Fruit fly (Drosophila melanogaster) whole organism, embryonic: ENCODE data around the gene CG7530.

Source experiments
- Atf6 ChIP-seq: fragments of 200-800 bp; sonication (Bioruptor generic); IDR thresholded peaks from 2 replicates; pipeline ENCODE4 v1.3.6; 2022; ENCODE audit warnings: missing biosample characterization, missing genetic modification characterization
- CG10147 ChIP-seq: fragments of 200-800 bp; sonication (Bioruptor generic); optimal IDR thresholded peaks from 2 replicates; lab custom pipeline; 2019; ENCODE audit warnings: missing biosample characterization, mild to moderate bottlenecking, missing genetic modification characterization, moderate library complexity
- CG10431 ChIP-seq: fragments of 200-800 bp; sonication (Bioruptor generic); optimal IDR thresholded peaks from 3 replicates; lab custom pipeline; 2018; ENCODE audit warnings: missing biosample characterization, mild to moderate bottlenecking, missing genetic modification characterization
- CG1233 ChIP-seq: fragments of 200-800 bp; sonication (Bioruptor generic); optimal IDR thresholded peaks from 4 replicates; lab custom pipeline; 2018; ENCODE audit warnings: missing biosample characterization, mild to moderate bottlenecking, missing genetic modification characterization
- CG12744 ChIP-seq: fragments of 200-800 bp; sonication (Bioruptor generic); optimal IDR thresholded peaks from 2 replicates; lab custom pipeline; 2016; ENCODE audit warnings: missing biosample characterization, missing genetic modification characterization
- CG12769 ChIP-seq: fragments of 200-800 bp; sonication (Bioruptor generic); optimal IDR thresholded peaks from 2 replicates; lab custom pipeline; 2019; ENCODE audit warnings: missing biosample characterization, mild to moderate bottlenecking, missing genetic modification characterization, moderate library complexity
- CG15269 ChIP-seq: fragments of 200-800 bp; sonication (Bioruptor generic); optimal IDR thresholded peaks from 2 replicates; lab custom pipeline; 2018; ENCODE audit warnings: missing biosample characterization, mild to moderate bottlenecking, missing genetic modification characterization, moderate library complexity
- CG15479 ChIP-seq: fragments of 200-800 bp; sonication (Bioruptor generic); optimal IDR thresholded peaks from 3 replicates; lab custom pipeline; 2019; ENCODE audit warnings: missing biosample characterization, mild to moderate bottlenecking, missing genetic modification characterization, moderate library complexity
- CG15514 ChIP-seq: fragments of 200-800 bp; sonication (Bioruptor generic); optimal IDR thresholded peaks from 3 replicates; lab custom pipeline; 2017; ENCODE audit warnings: missing biosample characterization, missing genetic modification characterization, mild to moderate bottlenecking, moderate library complexity, missing genetic modification reagents
- CG16813 ChIP-seq: fragments of 200-800 bp; sonication (Bioruptor generic); IDR thresholded peaks from 3 replicates; pipeline ENCODE4 v1.3.6; 2022; ENCODE audit warnings: missing biosample characterization, missing genetic modification characterization; ENCODE audit not compliant: partially characterized antibody
- CG16815 ChIP-seq: fragments of 200-800 bp; sonication (Bioruptor generic); optimal IDR thresholded peaks from 3 replicates; lab custom pipeline; 2017; ENCODE audit warnings: missing biosample characterization, mild to moderate bottlenecking, missing genetic modification characterization
- CG17568 ChIP-seq: fragments of 200-800 bp; sonication (Bioruptor generic); optimal IDR thresholded peaks from 2 replicates; lab custom pipeline; 2018; ENCODE audit warnings: missing biosample characterization, mild to moderate bottlenecking, missing genetic modification characterization, moderate library complexity
- CG17829 ChIP-seq: fragments of 200-800 bp; optimal IDR thresholded peaks from 2 replicates; lab custom pipeline; 2019; ENCODE audit warnings: missing biosample characterization, mild to moderate bottlenecking, missing genetic modification characterization, moderate library complexity
- CG32767 ChIP-seq: fragments of 200-800 bp; sonication (Bioruptor generic); IDR thresholded peaks from 2 replicates; pipeline ENCODE4 v1.3.6; 2022; ENCODE audit warnings: missing biosample characterization, missing genetic modification characterization
- CG3838 ChIP-seq: fragments of 200-800 bp; sonication (Bioruptor generic); optimal IDR thresholded peaks from 3 replicates; lab custom pipeline; 2016; ENCODE audit warnings: missing biosample characterization, missing genetic modification characterization
- CG42726 ChIP-seq: fragments of 200-800 bp; sonication (Bioruptor generic); IDR thresholded peaks from 2 replicates; pipeline ENCODE4 v1.3.6; 2022; ENCODE audit warnings: missing biosample characterization, missing genetic modification characterization; ENCODE audit not compliant: partially characterized antibody
- CG4328 ChIP-seq: fragments of 200-800 bp; sonication (Bioruptor generic); optimal IDR thresholded peaks from 3 replicates; lab custom pipeline; 2017; ENCODE audit warnings: missing biosample characterization, missing genetic modification reagents, missing genetic modification characterization
- CG4730 ChIP-seq: fragments of 200-800 bp; sonication (Bioruptor generic); IDR thresholded peaks from 2 replicates; pipeline ENCODE4 v1.3.6; 2022; ENCODE audit warnings: missing biosample characterization, missing genetic modification characterization
- CG7271 ChIP-seq: fragments of 200-800 bp; sonication (Bioruptor generic); optimal IDR thresholded peaks from 2 replicates; lab custom pipeline; 2018; ENCODE audit warnings: missing biosample characterization, mild to moderate bottlenecking, missing genetic modification characterization, moderate library complexity
- CG7357 ChIP-seq: fragments of 200-800 bp; sonication (Bioruptor generic); IDR thresholded peaks from 3 replicates; pipeline ENCODE4 v1.3.6; 2022; ENCODE audit warnings: missing biosample characterization, missing genetic modification characterization
- CG7786 ChIP-seq: fragments of 200-800 bp; sonication (Bioruptor generic); optimal IDR thresholded peaks from 2 replicates; lab custom pipeline; 2016; ENCODE audit warnings: missing biosample characterization, missing genetic modification characterization
- CG7963 ChIP-seq: fragments of 200-800 bp; sonication (Bioruptor generic); IDR thresholded peaks from 3 replicates; pipeline ENCODE4 v1.3.6; 2022; ENCODE audit warnings: missing biosample characterization, missing genetic modification characterization; ENCODE audit not compliant: partially characterized antibody
- Dek ChIP-seq: fragments of 200-800 bp; sonication (Bioruptor generic); optimal IDR thresholded peaks from 3 replicates; lab custom pipeline; 2019; ENCODE audit warnings: missing biosample characterization, mild to moderate bottlenecking, missing genetic modification characterization, moderate library complexity
- E2f2 ChIP-seq: fragments of 200-800 bp; sonication (Bioruptor generic); IDR thresholded peaks from 2 replicates; pipeline ENCODE4 v1.3.6; 2022; ENCODE audit warnings: missing biosample characterization, missing genetic modification characterization
- ERR ChIP-seq: fragments of 200-800 bp; sonication (Bioruptor generic); optimal IDR thresholded peaks from 2 replicates; lab custom pipeline; 2016; ENCODE audit warnings: missing biosample characterization, missing genetic modification characterization
- Hey ChIP-seq: fragments of 200-800 bp; sonication (Bioruptor generic); optimal IDR thresholded peaks from 3 replicates; lab custom pipeline; 2018; ENCODE audit warnings: missing biosample characterization, mild to moderate bottlenecking, missing genetic modification characterization
- HmgD ChIP-seq: fragments of 200-800 bp; sonication (Bioruptor generic); optimal IDR thresholded peaks from 3 replicates; lab custom pipeline; 2016; ENCODE audit warnings: missing biosample characterization, missing genetic modification characterization
- HmgZ ChIP-seq: fragments of 200-800 bp; sonication (Bioruptor generic); optimal IDR thresholded peaks from 2 replicates; lab custom pipeline; 2018; ENCODE audit warnings: missing biosample characterization, mild to moderate bottlenecking, missing genetic modification characterization
- Kr ChIP-seq: fragments of 200-800 bp; sonication (Bioruptor generic); optimal IDR thresholded peaks from 2 replicates; lab custom pipeline; 2017; ENCODE audit warnings: missing biosample characterization, mild to moderate bottlenecking, missing genetic modification characterization
- Mad ChIP-seq: fragments of 200-800 bp; sonication (Bioruptor generic); optimal IDR thresholded peaks from 2 replicates; lab custom pipeline; 2016; ENCODE audit warnings: missing biosample characterization, missing genetic modification characterization
- Poxn ChIP-seq: fragments of 200-800 bp; sonication (Bioruptor generic); IDR thresholded peaks from 2 replicates; pipeline ENCODE4 v1.3.6; 2022; ENCODE audit warnings: missing biosample characterization, missing genetic modification characterization
- Sry-δ ChIP-seq: fragments of 200-800 bp; sonication (Bioruptor generic); optimal IDR thresholded peaks from 2 replicates; lab custom pipeline; 2016; ENCODE audit warnings: missing biosample characterization, missing genetic modification characterization
- abd-A ChIP-seq: fragments of 200-800 bp; sonication (Bioruptor generic); optimal IDR thresholded peaks from 3 replicates; lab custom pipeline; 2019; ENCODE audit warnings: missing biosample characterization, mild to moderate bottlenecking, missing genetic modification characterization, moderate library complexity
- bigmax ChIP-seq: fragments of 200-800 bp; sonication (Bioruptor generic); optimal IDR thresholded peaks from 2 replicates; lab custom pipeline; 2018; ENCODE audit warnings: missing biosample characterization, mild to moderate bottlenecking, missing genetic modification characterization
- btn ChIP-seq: fragments of 200-800 bp; sonication (Bioruptor generic); optimal IDR thresholded peaks from 2 replicates; lab custom pipeline; 2016; ENCODE audit warnings: missing biosample characterization, missing genetic modification characterization
- cg ChIP-seq: fragments of 200-800 bp; sonication (Bioruptor generic); optimal IDR thresholded peaks from 3 replicates; lab custom pipeline; 2019; ENCODE audit warnings: missing biosample characterization, mild to moderate bottlenecking, missing genetic modification characterization, moderate library complexity
- crp ChIP-seq, 2 experiments: fragments of 200-800 bp; sonication (Bioruptor generic); optimal IDR thresholded peaks; 2 replicates in 1 of 2; 3 replicates in 1 of 2; lab custom pipeline; 2017; ENCODE audit warnings: missing biosample characterization in 2 of 2, missing genetic modification characterization in 2 of 2, mild to moderate bottlenecking in 1 of 2, moderate library complexity in 1 of 2
- cwo ChIP-seq: fragments of 200-800 bp; sonication (Bioruptor generic); optimal IDR thresholded peaks from 3 replicates; lab custom pipeline; 2017; ENCODE audit warnings: missing biosample characterization, missing genetic modification characterization, mild to moderate bottlenecking, moderate library complexity, missing genetic modification reagents
- dysf ChIP-seq: fragments of 200-800 bp; sonication (Bioruptor generic); IDR thresholded peaks from 3 replicates; pipeline ENCODE4 v1.3.6; 2022; ENCODE audit warnings: missing biosample characterization, missing genetic modification characterization
- fru ChIP-seq: fragments of >200 bp; optimal IDR thresholded peaks from 2 replicates; lab custom pipeline; 2017
- gt ChIP-seq: fragments of 200-800 bp; sonication (Bioruptor generic); IDR thresholded peaks from 2 replicates; pipeline ENCODE4 v1.3.6; 2022; ENCODE audit warnings: missing biosample characterization, missing genetic modification characterization
- hbn ChIP-seq: fragments of 200-800 bp; sonication (Bioruptor generic); IDR thresholded peaks from 2 replicates; pipeline ENCODE4 v1.3.6; 2022; ENCODE audit warnings: missing biosample characterization, missing genetic modification characterization; ENCODE audit not compliant: partially characterized antibody
- mirr ChIP-seq: fragments of 200-800 bp; sonication (Bioruptor generic); optimal IDR thresholded peaks from 3 replicates; lab custom pipeline; 2018; ENCODE audit warnings: missing biosample characterization, mild to moderate bottlenecking, missing genetic modification characterization
- mld ChIP-seq: fragments of 200-800 bp; sonication (Bioruptor generic); IDR thresholded peaks from 3 replicates; pipeline ENCODE4 v1.3.6; 2022; ENCODE audit warnings: missing biosample characterization, missing genetic modification characterization; ENCODE audit not compliant: partially characterized antibody
- onecut ChIP-seq: fragments of 200-800 bp; sonication (Bioruptor generic); IDR thresholded peaks from 2 replicates; pipeline ENCODE4 v1.3.6; 2022; ENCODE audit warnings: missing biosample characterization, missing genetic modification characterization
- psq ChIP-seq: fragments of 200-800 bp; sonication (Bioruptor generic); optimal IDR thresholded peaks from 2 replicates; lab custom pipeline; 2017; ENCODE audit warnings: missing biosample characterization, missing genetic modification characterization
- salm ChIP-seq: fragments of 200-800 bp; sonication (Bioruptor generic); optimal IDR thresholded peaks from 2 replicates; lab custom pipeline; 2018; ENCODE audit warnings: missing biosample characterization, mild to moderate bottlenecking, missing genetic modification characterization
- sens ChIP-seq: fragments of 200-800 bp; sonication (Bioruptor generic); peaks from one replicate; lab custom pipeline; 2016; ENCODE audit warnings: missing biosample characterization, missing genetic modification characterization
- sens-2 ChIP-seq: fragments of 200-800 bp; sonication (Bioruptor generic); IDR thresholded peaks from 2 replicates; pipeline ENCODE4 v1.3.6; 2022; ENCODE audit warnings: missing biosample characterization, missing genetic modification characterization
- sima ChIP-seq: fragments of 200-800 bp; sonication (Bioruptor generic); optimal IDR thresholded peaks from 2 replicates; lab custom pipeline; 2016; ENCODE audit warnings: missing biosample characterization, missing genetic modification characterization
- zfh2 ChIP-seq: fragments of 200-800 bp; sonication (Bioruptor generic); optimal IDR thresholded peaks from 2 replicates; lab custom pipeline; 2016; ENCODE audit warnings: missing biosample characterization, missing genetic modification characterization

CG7530 gene

DNA sequence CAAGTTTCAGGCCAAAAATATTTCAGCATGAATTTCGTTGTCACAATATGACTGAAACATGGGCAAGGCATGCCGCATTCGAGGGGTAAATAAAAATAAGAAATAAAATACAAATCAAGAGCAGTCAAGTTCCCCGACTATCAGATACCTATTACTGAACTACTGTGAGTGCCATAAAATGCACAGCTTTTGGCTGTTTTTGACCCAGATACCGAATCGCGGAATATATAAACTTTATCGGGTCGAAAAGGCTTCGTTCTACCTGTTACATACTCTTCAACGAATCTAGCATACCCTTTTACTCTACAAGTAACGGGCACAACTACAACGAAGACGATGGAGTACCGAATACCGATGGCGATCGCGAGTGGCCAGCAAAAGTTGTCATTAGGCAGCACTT lies 24.4 kb downstream of the CG7530 start (continued):
- peak; percentile 8 for TF ChIP-seq Sry-δ (GFP tag; lab: Kevin White, UChicago)
- TF ChIP-seq crp (GFP tag; optimal IDR thresholded peaks at IDR 0.05; lab: Kevin White, UChicago): no peak
- TF ChIP-seq btn (GFP tag; lab: Kevin White, UChicago): peak; percentile 27
- TF ChIP-seq CG7271: no peak
- peak; percentile 68 for TF ChIP-seq CG16813 (GFP tag; lab: Robert Waterston, UW)
- TF ChIP-seq CG1233 (GFP tag; lab: Kevin White, UChicago): no peak
- peak; percentile 36 for TF ChIP-seq onecut
- TF ChIP-seq mirr (GFP tag; lab: Kevin White, UChicago): no peak
- peak; percentile 21 for TF ChIP-seq Dek (tag; lab: Kevin White, UChicago)
- TF ChIP-seq Poxn: no peak
- no peak for TF ChIP-seq CG12744 (GFP tag; lab: Kevin White, UChicago)
- no peak for TF ChIP-seq HmgD (GFP tag; lab: Kevin White, UChicago)
- TF ChIP-seq CG42726 (GFP tag; lab: Robert Waterston, UW): peak; percentile 45; the same call in 1 of the 2 replicates
- TF ChIP-seq CG17829 (tag; lab: Kevin White, UChicago): peak; percentile 2
- peak; percentile 15 for TF ChIP-seq CG17568 (GFP tag; lab: Kevin White, UChicago)
- TF ChIP-seq CG4730: peak; percentile 56
- no peak for TF ChIP-seq psq (GFP tag; lab: Kevin White, UChicago)
- no peak for TF ChIP-seq cg (GFP tag; lab: Kevin White, UChicago)
- no peak for TF ChIP-seq abd-A
- peak; percentile 65 for TF ChIP-seq CG15269
- TF ChIP-seq HmgZ (tag; lab: Kevin White, UChicago): peak; percentile 16
- TF ChIP-seq sens (GFP tag; lab: Kevin White, UChicago): peak; percentile 84
- TF ChIP-seq sima (GFP tag; lab: Kevin White, UChicago): no peak
- TF ChIP-seq CG15479 (GFP tag; lab: Kevin White, UChicago): no peak
- peak; percentile 49 for TF ChIP-seq E2f2 (GFP tag; lab: Robert Waterston, UW)
- TF ChIP-seq CG7357: peak; percentile 64; the same call in 2 of the 3 replicates
- 0 out of 3 replicates have a peak, but pooled peaks have one; percentile 32 for TF ChIP-seq mld (GFP tag; lab: Robert Waterston, UW)
- TF ChIP-seq dysf: peak; percentile 81
- TF ChIP-seq CG7963 (GFP tag; lab: Robert Waterston, UW): peak; percentile 62
- TF ChIP-seq CG10147: no peak
- TF ChIP-seq salm (tag; lab: Kevin White, UChicago): no peak
- TF ChIP-seq CG4328: no peak
- peak; percentile 87 for TF ChIP-seq Atf6 (GFP tag; lab: Robert Waterston, UW)
- peak; percentile 80 for TF ChIP-seq CG12769 (tag; lab: Kevin White, UChicago)
- no peak for TF ChIP-seq CG3838 (GFP tag; lab: Kevin White, UChicago)
- peak; percentile 5 for TF ChIP-seq Mad (GFP tag; lab: Kevin White, UChicago)
- TF ChIP-seq gt (GFP tag; lab: Robert Waterston, UW): no peak; the same call in 1 of the 2 replicates
- no peak for TF ChIP-seq hbn (GFP tag; lab: Robert Waterston, UW)
- no peak for TF ChIP-seq Kr (GFP tag; lab: Kevin White, UChicago)
- TF ChIP-seq bigmax: no peak
- TF ChIP-seq Hey (tag; lab: Kevin White, UChicago): no peak
- TF ChIP-seq CG10431: no peak
- TF ChIP-seq fru (lab: Kevin White, UChicago): no peak
- TF ChIP-seq CG32767 (GFP tag; lab: Robert Waterston, UW): peak; percentile 50; the same call in 1 of the 2 replicates
- peak; percentile 31 for TF ChIP-seq cwo (GFP tag; lab: Kevin White, UChicago)
- peak; percentile 56 for TF ChIP-seq sens-2 (GFP tag; lab: Robert Waterston, UW)
- TF ChIP-seq zfh2 (GFP tag; lab: Kevin White, UChicago): peak; percentile 69
- no peak for TF ChIP-seq CG16815 (GFP tag; lab: Kevin White, UChicago)
- TF ChIP-seq CG7786: peak; percentile 57
- peak; percentile 13 for TF ChIP-seq CG15514 (GFP tag; lab: Kevin White, UChicago)
- TF ChIP-seq ERR: peak; percentile 8
